Worm (Caenorhabditis elegans): ENCODE data around the gene acc-4.

DNA sequence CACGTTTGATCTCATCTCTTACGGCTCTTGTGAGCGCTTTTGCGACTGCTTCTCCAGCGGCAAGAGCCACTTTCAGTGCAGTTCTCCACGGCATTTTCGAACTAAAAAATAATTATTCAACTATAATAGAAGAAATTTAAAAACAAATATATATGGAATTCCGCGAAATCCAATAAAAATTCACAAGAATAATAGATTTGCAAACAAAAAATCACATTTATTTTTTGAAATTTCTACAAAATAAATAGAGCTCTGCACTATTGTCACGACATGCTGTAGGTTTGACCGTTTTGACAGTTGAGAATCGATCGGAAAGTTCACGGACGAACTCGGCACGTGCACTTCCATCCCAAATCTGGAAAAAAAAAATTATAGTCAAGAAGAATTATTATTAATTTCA lies 48.4 kb downstream of the acc-4 start, which contains the start of gene F45G2.8:
- TF ChIP-seq jun-1 (tag; optimal IDR thresholded peaks at IDR 0.05) (no peak), nhr-11 (tag; optimal IDR thresholded peaks at IDR 0.05) (no peak), daf-12 (tag; optimal IDR thresholded peaks at IDR 0.05) (no peak), unc-62 (GFP tag; optimal IDR thresholded peaks at IDR 0.05 in 1 of 2) (no peak), unc-62 (tag; optimal IDR thresholded peaks at IDR 0.05) (no peak), nhr-77 (tag; optimal IDR thresholded peaks at IDR 0.05) (no peak), duxl-1 (tag; optimal IDR thresholded peaks at IDR 0.05; ENCODE audit: poor library complexity) (no peak), tra-1 (GFP tag; IDR thresholded peaks at IDR 0.05) (no peak), F26F4.8 (GFP tag; conservative IDR thresholded peaks at IDR 0.05) (no peak), egl-27 (tag; optimal IDR thresholded peaks at IDR 0.05) (no peak), fos-1 (tag; optimal IDR thresholded peaks at IDR 0.05) (no peak), ceh-44 (GFP tag; IDR thresholded peaks at IDR 0.05) (no peak), nhr-42 (GFP tag; IDR thresholded peaks at IDR 0.05) (no peak), ceh-62 (tag; optimal IDR thresholded peaks at IDR 0.05) (no peak), ztf-11 (tag; optimal IDR thresholded peaks at IDR 0.05) (no peak)
